Worm (Caenorhabditis elegans): ENCODE data around the gene F57H12.5.

The F57H12.5 gene

ce11 chrIV:7938834-7939233, 28.3 kb upstream of the F57H12.5 start, which contains the start of gene F20D12.7:
Gene F20D12.7, minus strand, starts transcription at chrIV:7938934.
- TF ChIP-seq lsl-1 (GFP tag; optimal IDR thresholded peaks at IDR 0.05): no peak
- no peak for TF ChIP-seq B0261.1 (tag; optimal IDR thresholded peaks at IDR 0.05)
- no peak for TF ChIP-seq hmg-1.2 (GFP tag; IDR thresholded peaks at IDR 0.05)
- TF ChIP-seq aptf-3 (GFP tag; IDR thresholded peaks at IDR 0.05): no peak
- TF ChIP-seq nfyb-1 (GFP tag; IDR thresholded peaks at IDR 0.05): no peak
- no peak for TF ChIP-seq cebp-2 (GFP tag; IDR thresholded peaks at IDR 0.05)
- TF ChIP-seq madf-3 (GFP tag; IDR thresholded peaks at IDR 0.05): no peak
- no peak for TF ChIP-seq ceh-40 (GFP tag; IDR thresholded peaks at IDR 0.05)
- TF ChIP-seq nhr-90 (tag; optimal IDR thresholded peaks at IDR 0.05): no peak
- TF ChIP-seq ztf-18 (tag; optimal IDR thresholded peaks at IDR 0.05): no peak
- TF ChIP-seq lag-1 (GFP tag; IDR thresholded peaks at IDR 0.05): no peak

ce11 chrIV:7940919-7941318, 26.2 kb upstream of the F57H12.5 start, which contains the start of gene exc-9:
Gene exc-9, minus strand, starts transcription at chrIV:7941019.
- TF ChIP-seq rcor-1 (GFP tag; IDR thresholded peaks at IDR 0.05) (no peak), tbx-9 (tag; optimal IDR thresholded peaks at IDR 0.05; ENCODE audit: borderline replicate concordance) (no peak), F10E7.11 (tag; optimal IDR thresholded peaks at IDR 0.05) (no peak), ceh-91 (GFP tag; IDR thresholded peaks at IDR 0.05) (no peak), mcd-1 (GFP tag; IDR thresholded peaks at IDR 0.05) (no peak), snpc-1.3 (tag; optimal IDR thresholded peaks at IDR 0.05; ENCODE audit: insufficient read depth) (no peak), nhr-80 (tag; optimal IDR thresholded peaks at IDR 0.05) (no peak), madf-10 (tag; optimal IDR thresholded peaks at IDR 0.05) (no peak), F22D6.2 (tag; optimal IDR thresholded peaks at IDR 0.05) (no peak), F23B12.7 (tag; optimal IDR thresholded peaks at IDR 0.05; ENCODE audit: insufficient read depth) (no peak), let-607 (tag; optimal IDR thresholded peaks at IDR 0.05) (no peak), him-1 (tag; optimal IDR thresholded peaks at IDR 0.05) (no peak), somi-1 (GFP tag; optimal IDR thresholded peaks at IDR 0.05) (no peak), Y95B8A.8 (GFP tag; IDR thresholded peaks at IDR 0.05) (no peak), Y56A3A.18 (GFP tag; IDR thresholded peaks at IDR 0.05) (no peak), Y53G8AR.9 (GFP tag; conservative IDR thresholded peaks at IDR 0.05) (no peak), B0336.3 (GFP tag; IDR thresholded peaks at IDR 0.05) (no peak)

- TF ChIP-seq nhr-120 (GFP tag; IDR thresholded peaks at IDR 0.05): no peak
- no peak for TF ChIP-seq T07F8.4 (tag; optimal IDR thresholded peaks at IDR 0.05)
- no peak for TF ChIP-seq lin-40 (tag; optimal IDR thresholded peaks at IDR 0.05)
- TF ChIP-seq K12H6.12 (tag; optimal IDR thresholded peaks at IDR 0.05): no peak
- TF ChIP-seq nhr-27 (tag; optimal IDR thresholded peaks at IDR 0.05): no peak
- TF ChIP-seq hsf-1 (GFP tag; IDR thresholded peaks at IDR 0.05): no peak
- TF ChIP-seq cebp-2 (GFP tag; IDR thresholded peaks at IDR 0.05): no peak
- TF ChIP-seq athp-1 (tag; optimal IDR thresholded peaks at IDR 0.05): peak; percentile 5
- TF ChIP-seq pbrm-1 (GFP tag; IDR thresholded peaks at IDR 0.05): 0 out of 2 replicates have a peak, but pooled peaks have one; percentile 19
- no peak for TF ChIP-seq F49E8.2 (tag; optimal IDR thresholded peaks at IDR 0.05; ENCODE audit: insufficient read depth)
- no peak for TF ChIP-seq xnd-1 (tag; optimal IDR thresholded peaks at IDR 0.05)
- no peak for TF ChIP-seq B0261.1 (tag; optimal IDR thresholded peaks at IDR 0.05)
- TF ChIP-seq bed-2 (GFP tag; IDR thresholded peaks at IDR 0.05): no peak
- peak; percentile 32 for TF ChIP-seq snpc-3.4 (tag; optimal IDR thresholded peaks at IDR 0.05)
- TF ChIP-seq sea-2 (GFP tag; IDR thresholded peaks at IDR 0.05): no peak
- no peak for TF ChIP-seq dpl-1 (GFP tag; optimal IDR thresholded peaks at IDR 0.05)
- TF ChIP-seq Y53G8AR.9 (GFP tag; conservative IDR thresholded peaks at IDR 0.05): no peak
- 0 out of 2 replicates have a peak, but pooled peaks have one; percentile 64 for TF ChIP-seq ztf-25 (GFP tag; IDR thresholded peaks at IDR 0.05)
- TF ChIP-seq cebp-1 (GFP tag; IDR thresholded peaks at IDR 0.05): no peak
- TF ChIP-seq cebp-1 (tag; optimal IDR thresholded peaks at IDR 0.05): no peak
- no peak for TF ChIP-seq zim-3 (tag; optimal IDR thresholded peaks at IDR 0.05)
- TF ChIP-seq ekl-4 (GFP tag; IDR thresholded peaks at IDR 0.05): no peak
- TF ChIP-seq Y53F4B.3 (GFP tag; IDR thresholded peaks at IDR 0.05): no peak
Observed at ce11 chrIV:7943272-7943671, 23.8 kb upstream of the F57H12.5 start.
